Fruit fly (Drosophila melanogaster) S2 (cell line): Measurements from ENCODE around the gene CG15820.

Experiments used
- CG8478 ChIP-seq: fragments of >200 bp; optimal IDR thresholded peaks from 2 replicates; lab custom pipeline; 2018
- CTCF ChIP-seq, 2 experiments: fragments of >200 bp; optimal IDR thresholded peaks; 2 replicates each; lab custom pipeline; 2018

dm6 chr3L:2144355-2144754 is 29.8 kb downstream of the CG15820 start:
- TF ChIP-seq CG8478 (lab: Kevin White, UChicago) (no peak), CTCF (optimal IDR thresholded peaks at IDR 0.05; lab: Kevin White, UChicago) (no peak)
